Worm (Caenorhabditis elegans) whole organism, young adult: ENCODE data around the gene R10E11.5.

Experiments
- B0336.3 ChIP-seq: fragments of 200-800 bp; sonication (Bioruptor generic); IDR thresholded peaks from 2 replicates; pipeline ENCODE4 v1.3.6; 2022; ENCODE audit warnings: missing genetic modification characterization, missing compliant biosample characterization
- hsf-1 ChIP-seq: fragments of 200-800 bp; sonication (Bioruptor generic); IDR thresholded peaks from 2 replicates; pipeline ENCODE4 v1.3.6; 2022; ENCODE audit warnings: missing genetic modification reagents, missing genetic modification characterization, missing compliant biosample characterization
- lir-1 ChIP-seq: fragments of 200-800 bp; sonication (Bioruptor generic); conservative IDR thresholded peaks from 2 replicates; pipeline ENCODE4 v1.3.6; 2022; ENCODE audit warnings: missing genetic modification reagents, missing genetic modification characterization, missing compliant biosample characterization
- pha-4 ChIP-seq: fragments of 150-350 bp; sonication (generic microtip); optimal IDR thresholded peaks from 2 replicates; lab custom pipeline; 2014; ENCODE audit warnings: missing biosample characterization, missing genetic modification reagents, missing genetic modification characterization
- snpc-3.4 ChIP-seq: sonication (generic microtip); optimal IDR thresholded peaks from 2 replicates; lab custom pipeline; 2017; ENCODE audit warnings: missing genetic modification characterization, mild to moderate bottlenecking, missing compliant biosample characterization, antibody characterized with exemption, moderate library complexity, missing genotype, missing genetic modification reagents

ce11 chrIII:9764718-9765117 lies 24.7 kb downstream of the R10E11.5 start:
- TF ChIP-seq pha-4 (no peak), B0336.3 (no peak), lir-1 (no peak), snpc-3.4 (no peak), hsf-1 (no peak)
